Worm (Caenorhabditis elegans) whole organism, early embryonic: ENCODE data around the gene mrpl-22.

Experiments
- B0310.2 ChIP-seq: sonication (generic microtip); optimal IDR thresholded peaks from 2 replicates; lab custom pipeline; 2016; ENCODE audit warnings: mild to moderate bottlenecking, missing genetic modification characterization, missing compliant biosample characterization
- F13C5.2 ChIP-seq: sonication (generic microtip); optimal IDR thresholded peaks from 2 replicates; lab custom pipeline; 2017; ENCODE audit warnings: mild to moderate bottlenecking, missing genetic modification characterization, inconsistent platforms, missing compliant biosample characterization
- aly-1 ChIP-seq: sonication (generic microtip); optimal IDR thresholded peaks from 2 replicates; lab custom pipeline; 2016; ENCODE audit warnings: missing genetic modification characterization, missing compliant biosample characterization
- ama-1 ChIP-seq: fragments of 150-350 bp; optimal IDR thresholded peaks from 2 replicates; lab custom pipeline; 2014
- ceh-13 ChIP-seq: fragments of 200-800 bp; sonication (Bioruptor generic); optimal IDR thresholded peaks from 2 replicates; lab custom pipeline; 2018; ENCODE audit warnings: mild to moderate bottlenecking, missing genetic modification characterization, missing compliant biosample characterization
- ceh-36 ChIP-seq: sonication (generic microtip); optimal IDR thresholded peaks from 2 replicates; lab custom pipeline; 2016; ENCODE audit warnings: missing genetic modification characterization, inconsistent platforms, missing compliant biosample characterization
- ets-7 ChIP-seq: sonication (generic microtip); optimal IDR thresholded peaks from 2 replicates; lab custom pipeline; 2016; ENCODE audit warnings: missing genotype, missing genetic modification characterization, missing compliant biosample characterization
- flt-1 ChIP-seq: fragments of 200-800 bp; sonication (Bioruptor generic); IDR thresholded peaks from 2 replicates; pipeline ENCODE4 v1.3.6; 2022; ENCODE audit warnings: missing genetic modification characterization, missing compliant biosample characterization
- hmbx-1 ChIP-seq: sonication (generic microtip); optimal IDR thresholded peaks from 2 replicates; lab custom pipeline; 2016; ENCODE audit warnings: mild to moderate bottlenecking, missing genetic modification characterization, missing compliant biosample characterization
- hmg-4 ChIP-seq: fragments of 200-800 bp; sonication (Bioruptor generic); optimal IDR thresholded peaks from 2 replicates; lab custom pipeline; 2018; ENCODE audit warnings: mild to moderate bottlenecking, missing genetic modification characterization, missing compliant biosample characterization
- hnd-1 ChIP-seq: sonication (generic microtip); optimal IDR thresholded peaks from 2 replicates; lab custom pipeline; 2016; ENCODE audit warnings: missing genetic modification characterization, missing compliant biosample characterization
- pes-1 ChIP-seq: fragments of 200-800 bp; sonication (Bioruptor generic); IDR thresholded peaks from 2 replicates; pipeline ENCODE4 v1.3.6; 2022; ENCODE audit warnings: missing genetic modification reagents, missing genetic modification characterization, missing compliant biosample characterization
- scrt-1 ChIP-seq: fragments of 200-800 bp; sonication (Bioruptor generic); IDR thresholded peaks from 2 replicates; pipeline ENCODE4 v1.3.6; 2022; ENCODE audit warnings: missing genetic modification characterization, missing compliant biosample characterization
- sea-1 ChIP-seq: fragments of 200-800 bp; sonication (Bioruptor generic); conservative IDR thresholded peaks from 2 replicates; pipeline ENCODE4 v1.3.6; 2022; ENCODE audit warnings: missing genetic modification characterization, missing compliant biosample characterization
- tbx-11 ChIP-seq: fragments of 200-800 bp; sonication (Bioruptor generic); IDR thresholded peaks from 2 replicates; pipeline ENCODE4 v1.3.6; 2022; ENCODE audit warnings: missing genetic modification characterization, missing compliant biosample characterization
- tbx-37 ChIP-seq: fragments of 200-800 bp; sonication (Bioruptor generic); conservative IDR thresholded peaks from 2 replicates; pipeline ENCODE4 v1.3.6; 2022; ENCODE audit warnings: missing genetic modification reagents, missing genetic modification characterization, missing compliant biosample characterization
- tra-4 ChIP-seq: sonication (generic microtip); optimal IDR thresholded peaks from 2 replicates; lab custom pipeline; 2017; ENCODE audit warnings: missing genetic modification characterization, missing compliant biosample characterization

The mrpl-22 gene

ce11 chrIII:10583483-10583882, 31.8 kb upstream of the mrpl-22 start:
- no peak for TF ChIP-seq B0310.2 (tag; lab: Kevin White, UChicago)
- TF ChIP-seq tbx-37: 0 out of 2 replicates have a peak, but pooled peaks have one; percentile 12

ce11 chrIII:10586243-10586642, 29.0 kb upstream of the mrpl-22 start, which contains the start of gene Y45F3A.5:
TSS of gene Y45F3A.5 (minus strand) at chrIII:10586343.
- TF ChIP-seq sea-1 (GFP tag; lab: Robert Waterston, UW): no peak
- TF ChIP-seq tra-4: no peak

- TF ChIP-seq F13C5.2 (tag; lab: Kevin White, UChicago): no peak
- no peak for TF ChIP-seq tbx-37
- TF ChIP-seq aly-1 (tag; lab: Kevin White, UChicago): no peak
- TF ChIP-seq pes-1: no peak
- no peak for TF ChIP-seq tra-4
- no peak for TF ChIP-seq ceh-13 (GFP tag; lab: Kevin White, UChicago)
- TF ChIP-seq sea-1 (GFP tag; lab: Robert Waterston, UW): no peak
- no peak for TF ChIP-seq ceh-36 (tag; lab: Kevin White, UChicago)
- no peak for TF ChIP-seq hmbx-1 (tag; lab: Kevin White, UChicago)
- TF ChIP-seq hmg-4 (GFP tag; lab: Kevin White, UChicago): no peak
- no peak for TF ChIP-seq flt-1 (GFP tag; lab: Robert Waterston, UW)
Observed at ce11 chrIII:10592074-10592473, 23.2 kb upstream of the mrpl-22 start.

ce11 chrIII:10592729-10593128, 22.5 kb upstream of the mrpl-22 start, which contains the start of gene Y45F3A.8:
TSS of gene Y45F3A.8 (minus strand) at chrIII:10592829.
- no peak for TF ChIP-seq scrt-1 (GFP tag; lab: Robert Waterston, UW)
- TF ChIP-seq pes-1: no peak
- TF ChIP-seq hmbx-1 (tag; lab: Kevin White, UChicago): no peak
- TF ChIP-seq F13C5.2 (tag; lab: Kevin White, UChicago): no peak
- no peak for TF ChIP-seq ceh-36 (tag; lab: Kevin White, UChicago)
- TF ChIP-seq tra-4: no peak
- no peak for TF ChIP-seq ama-1 (lab: Kevin White, UChicago)
- no peak for TF ChIP-seq tbx-37
- TF ChIP-seq flt-1 (GFP tag; lab: Robert Waterston, UW): no peak
- TF ChIP-seq hnd-1 (tag; lab: Kevin White, UChicago): no peak
- no peak for TF ChIP-seq ets-7
- no peak for TF ChIP-seq B0310.2 (tag; lab: Kevin White, UChicago)
- TF ChIP-seq hmg-4 (GFP tag; lab: Kevin White, UChicago): no peak
- no peak for TF ChIP-seq tbx-11 (GFP tag; lab: Robert Waterston, UW)
- no peak for TF ChIP-seq aly-1 (tag; lab: Kevin White, UChicago)
- no peak for TF ChIP-seq ceh-13 (GFP tag; lab: Kevin White, UChicago)
- TF ChIP-seq sea-1 (GFP tag; lab: Robert Waterston, UW): no peak

- TF ChIP-seq hmbx-1 (tag; lab: Kevin White, UChicago): no peak
- no peak for TF ChIP-seq flt-1 (GFP tag; lab: Robert Waterston, UW)
Observed at ce11 chrIII:10595066-10595465, 20.2 kb upstream of the mrpl-22 start, which contains the start of gene Y45F3A.9. TSS of gene Y45F3A.9 (minus strand) at chrIII:10595166.

- TF ChIP-seq tra-4 (no peak), pes-1 (no peak), ets-7 (no peak), flt-1 (GFP tag; lab: Robert Waterston, UW) (no peak)
Observed at ce11 chrIII:10596387-10596786, 18.9 kb upstream of the mrpl-22 start, which contains the start of gene Y39A1A.3. TSS of gene Y39A1A.3 (minus strand) at chrIII:10596487.

- peak; percentile 58 for TF ChIP-seq F13C5.2 (tag; lab: Kevin White, UChicago)
- no peak for TF ChIP-seq ceh-13 (GFP tag; lab: Kevin White, UChicago)
Observed at ce11 chrIII:10599699-10600098, 15.6 kb upstream of the mrpl-22 start.

ce11 chrIII:10600138-10600626, 15.1 kb upstream of the mrpl-22 start, which contains the start of gene epg-6:
TSS of gene epg-6 (minus strand) at chrIII:10600188.
- TF ChIP-seq hmg-4 (GFP tag; lab: Kevin White, UChicago) (no peak), tbx-37 (no peak)

ce11 chrIII:10600894-10601293, 14.4 kb upstream of the mrpl-22 start:
- TF ChIP-seq pes-1: no peak
- TF ChIP-seq ceh-36 (tag; lab: Kevin White, UChicago): peak; percentile 59

ce11 chrIII:10603248-10603647, 12.0 kb upstream of the mrpl-22 start, which contains the start of gene Y39A1A.2:
TSS of gene Y39A1A.2 (minus strand) at chrIII:10603566.
- TF ChIP-seq hnd-1 (tag; lab: Kevin White, UChicago) (no peak), sea-1 (GFP tag; lab: Robert Waterston, UW) (no peak), hmbx-1 (tag; lab: Kevin White, UChicago) (no peak), tra-4 (no peak), hmg-4 (GFP tag; lab: Kevin White, UChicago) (no peak), ceh-36 (tag; lab: Kevin White, UChicago) (no peak), ets-7 (no peak), scrt-1 (GFP tag; lab: Robert Waterston, UW) (no peak), F13C5.2 (tag; lab: Kevin White, UChicago) (no peak), flt-1 (GFP tag; lab: Robert Waterston, UW) (no peak), tbx-37 (no peak)
